Fruit fly (Drosophila melanogaster) whole organism, embryonic: Measurements from ENCODE around the gene Psn.

Source experiments
- Bgb ChIP-seq: fragments of 200-800 bp; sonication (Bioruptor generic); IDR thresholded peaks from 2 replicates; pipeline ENCODE4 v1.3.6; 2022; ENCODE audit warnings: missing biosample characterization, missing genetic modification characterization; ENCODE audit not compliant: partially characterized antibody
- Blimp-1 ChIP-seq: fragments of 200-800 bp; sonication (Bioruptor generic); optimal IDR thresholded peaks from 3 replicates; lab custom pipeline; 2018; ENCODE audit warnings: missing biosample characterization, missing genetic modification characterization, mild to moderate bottlenecking, moderate library complexity, missing genetic modification reagents
- Bteb2 ChIP-seq: fragments of 200-800 bp; sonication (Bioruptor generic); optimal IDR thresholded peaks from 2 replicates; lab custom pipeline; 2016; ENCODE audit warnings: missing biosample characterization, missing genetic modification characterization
- CG10431 ChIP-seq: fragments of 200-800 bp; sonication (Bioruptor generic); optimal IDR thresholded peaks from 3 replicates; lab custom pipeline; 2018; ENCODE audit warnings: missing biosample characterization, mild to moderate bottlenecking, missing genetic modification characterization
- CG11695 ChIP-seq: fragments of 200-800 bp; sonication (Bioruptor generic); IDR thresholded peaks from 3 replicates; pipeline ENCODE4 v1.3.6; 2022; ENCODE audit warnings: missing biosample characterization, missing genetic modification characterization
- CG12071 ChIP-seq: fragments of 200-800 bp; sonication (Bioruptor generic); optimal IDR thresholded peaks from 3 replicates; lab custom pipeline; 2018; ENCODE audit warnings: missing biosample characterization, mild to moderate bottlenecking, missing genetic modification characterization
- CG13123 ChIP-seq: fragments of 200-800 bp; sonication (Bioruptor generic); optimal IDR thresholded peaks from 2 replicates; lab custom pipeline; 2016; ENCODE audit warnings: missing biosample characterization, missing genetic modification characterization
- CG15601 ChIP-seq: fragments of 200-800 bp; sonication (Bioruptor generic); optimal IDR thresholded peaks from 3 replicates; lab custom pipeline; 2019; ENCODE audit warnings: missing biosample characterization, mild to moderate bottlenecking, missing genetic modification characterization, moderate library complexity
- CG1603 ChIP-seq: fragments of 200-800 bp; sonication (Bioruptor generic); optimal IDR thresholded peaks from 2 replicates; lab custom pipeline; 2019; ENCODE audit warnings: missing biosample characterization, mild to moderate bottlenecking, missing genetic modification characterization, moderate library complexity
- CG17568 ChIP-seq: fragments of 200-800 bp; sonication (Bioruptor generic); optimal IDR thresholded peaks from 2 replicates; lab custom pipeline; 2018; ENCODE audit warnings: missing biosample characterization, mild to moderate bottlenecking, missing genetic modification characterization, moderate library complexity
- CG17612 ChIP-seq: fragments of 200-800 bp; sonication (Bioruptor generic); IDR thresholded peaks from 2 replicates; pipeline ENCODE4 v1.3.6; 2022; ENCODE audit warnings: missing biosample characterization, missing genetic modification characterization
- CG2116 ChIP-seq: fragments of 200-800 bp; sonication (Bioruptor generic); optimal IDR thresholded peaks from 3 replicates; lab custom pipeline; 2018; ENCODE audit warnings: missing biosample characterization, mild to moderate bottlenecking, missing genetic modification characterization
- CG2712 ChIP-seq: fragments of 200-800 bp; optimal IDR thresholded peaks from 3 replicates; lab custom pipeline; 2019; ENCODE audit warnings: missing biosample characterization, mild to moderate bottlenecking, missing genetic modification characterization, moderate library complexity
- CG32532 ChIP-seq: fragments of 200-800 bp; sonication (Bioruptor generic); IDR thresholded peaks from 2 replicates; pipeline ENCODE4 v1.3.6; 2022; ENCODE audit warnings: missing biosample characterization, missing genetic modification characterization
- CG4282 ChIP-seq: fragments of 200-800 bp; sonication (Bioruptor generic); optimal IDR thresholded peaks from 2 replicates; lab custom pipeline; 2016; ENCODE audit warnings: missing biosample characterization, missing genetic modification characterization
- CG5180 ChIP-seq: fragments of 200-800 bp; sonication (Bioruptor generic); optimal IDR thresholded peaks from 3 replicates; lab custom pipeline; 2017; ENCODE audit warnings: missing biosample characterization, missing genetic modification characterization, mild to moderate bottlenecking, moderate library complexity, missing genetic modification reagents
- CG6813 ChIP-seq: fragments of 200-800 bp; sonication (Bioruptor generic); optimal IDR thresholded peaks from 2 replicates; lab custom pipeline; 2017; ENCODE audit warnings: missing biosample characterization, missing genetic modification characterization, mild to moderate bottlenecking, moderate library complexity, missing genetic modification reagents
- CG7839 ChIP-seq: fragments of 200-800 bp; sonication (Bioruptor generic); optimal IDR thresholded peaks from 3 replicates; lab custom pipeline; 2018; ENCODE audit warnings: missing biosample characterization, mild to moderate bottlenecking, missing genetic modification characterization, moderate library complexity
- CG8281 ChIP-seq: fragments of 200-800 bp; sonication (Bioruptor generic); optimal IDR thresholded peaks from 2 replicates; lab custom pipeline; 2018; ENCODE audit warnings: missing biosample characterization, mild to moderate bottlenecking, missing genetic modification characterization, moderate library complexity
- Dbx ChIP-seq: fragments of 200-800 bp; sonication (Bioruptor generic); IDR thresholded peaks from 3 replicates; pipeline ENCODE4 v1.3.6; 2022; ENCODE audit warnings: missing biosample characterization, missing genetic modification characterization
- Dll ChIP-seq: fragments of 200-800 bp; sonication (Bioruptor generic); IDR thresholded peaks from 4 replicates; pipeline ENCODE4 v1.3.6; 2022; ENCODE audit warnings: missing biosample characterization, missing genetic modification characterization; ENCODE audit not compliant: partially characterized antibody
- Dp ChIP-seq: fragments of 200-800 bp; sonication (Bioruptor generic); optimal IDR thresholded peaks from 2 replicates; lab custom pipeline; 2018; ENCODE audit warnings: missing biosample characterization, mild to moderate bottlenecking, missing genetic modification characterization, moderate library complexity
- Hr78 ChIP-seq, 2 experiments: fragments of 200-800 bp in 1 of 2; fragments of >200 bp in 1 of 2; sonication (Bioruptor generic) in 1 of 2; optimal IDR thresholded peaks; 2 replicates each; lab custom pipeline; 2017 to 2019; ENCODE audit warnings: missing biosample characterization in 2 of 2, missing genetic modification characterization in 2 of 2, mild to moderate bottlenecking in 1 of 2, moderate library complexity in 1 of 2
- Lim3 ChIP-seq: fragments of 200-800 bp; sonication (Bioruptor generic); IDR thresholded peaks from 2 replicates; pipeline ENCODE4 v1.3.6; 2022; ENCODE audit warnings: missing biosample characterization, missing genetic modification characterization
- MBD-R2 ChIP-seq: fragments of 200-800 bp; sonication (Bioruptor generic); IDR thresholded peaks from 2 replicates; pipeline ENCODE4 v1.3.6; 2022; ENCODE audit warnings: missing biosample characterization, missing genetic modification characterization
- MTF-1 ChIP-seq: fragments of 200-800 bp; sonication (Bioruptor generic); optimal IDR thresholded peaks from 2 replicates; lab custom pipeline; 2018; ENCODE audit warnings: missing biosample characterization, mild to moderate bottlenecking, missing genetic modification characterization, borderline replicate concordance
- Mrtf ChIP-seq: fragments of 200-800 bp; sonication (Bioruptor generic); IDR thresholded peaks from 3 replicates; pipeline ENCODE4 v1.3.6; 2022; ENCODE audit warnings: missing biosample characterization, missing genetic modification characterization
- Ptx1 ChIP-seq: fragments of 200-800 bp; sonication (Bioruptor generic); IDR thresholded peaks from 2 replicates; pipeline ENCODE4 v1.3.6; 2022; ENCODE audit warnings: missing biosample characterization, missing genetic modification characterization
- Sry-δ ChIP-seq: fragments of 200-800 bp; sonication (Bioruptor generic); optimal IDR thresholded peaks from 2 replicates; lab custom pipeline; 2016; ENCODE audit warnings: missing biosample characterization, missing genetic modification characterization
- Ssrp ChIP-seq: fragments of 200-800 bp; sonication (Bioruptor generic); optimal IDR thresholded peaks from 2 replicates; lab custom pipeline; 2018; ENCODE audit warnings: missing biosample characterization, mild to moderate bottlenecking, missing genetic modification characterization, moderate library complexity
- Stat92E ChIP-seq, 3 experiments: fragments of >200 bp in 2 of 3; fragments of 200-800 bp in 1 of 3; sonication (Bioruptor generic) in 1 of 3; optimal IDR thresholded peaks; 2 replicates each; lab custom pipeline; 2017 to 2019; ENCODE audit warnings: missing biosample characterization in 3 of 3, missing genetic modification characterization in 3 of 3, mild to moderate bottlenecking in 1 of 3, moderate library complexity in 1 of 3
- Usf ChIP-seq: fragments of 200-800 bp; sonication (Bioruptor generic); optimal IDR thresholded peaks from 2 replicates; lab custom pipeline; 2017; ENCODE audit warnings: missing genotype, missing biosample characterization, missing genetic modification characterization
- YL-1 ChIP-seq: fragments of 200-800 bp; sonication (Bioruptor generic); optimal IDR thresholded peaks from 3 replicates; lab custom pipeline; 2017; ENCODE audit warnings: missing biosample characterization, mild to moderate bottlenecking, missing genetic modification characterization
- aop ChIP-seq: fragments of 200-800 bp; sonication (Bioruptor generic); IDR thresholded peaks from 2 replicates; pipeline ENCODE4 v1.3.6; 2022; ENCODE audit warnings: missing biosample characterization, missing genetic modification characterization
- ase ChIP-seq: fragments of 200-800 bp; sonication (Bioruptor generic); IDR thresholded peaks from 3 replicates; pipeline ENCODE4 v1.3.6; 2022; ENCODE audit warnings: missing biosample characterization, missing genetic modification characterization
- bcd ChIP-seq: fragments of 200-800 bp; sonication (Bioruptor generic); optimal IDR thresholded peaks from 2 replicates; lab custom pipeline; 2017; ENCODE audit warnings: missing biosample characterization, mild to moderate bottlenecking, missing genetic modification characterization
- cwo ChIP-seq: fragments of 200-800 bp; sonication (Bioruptor generic); optimal IDR thresholded peaks from 3 replicates; lab custom pipeline; 2017; ENCODE audit warnings: missing biosample characterization, missing genetic modification characterization, mild to moderate bottlenecking, moderate library complexity, missing genetic modification reagents
- ems ChIP-seq: fragments of 200-800 bp; sonication (Bioruptor generic); optimal IDR thresholded peaks from 3 replicates; lab custom pipeline; 2016; ENCODE audit warnings: missing biosample characterization, missing genetic modification characterization
- gsb ChIP-seq: fragments of 200-800 bp; sonication (Bioruptor generic); IDR thresholded peaks from 2 replicates; pipeline ENCODE4 v1.3.6; 2022; ENCODE audit warnings: missing biosample characterization, missing genetic modification characterization
- kah ChIP-seq: fragments of 200-800 bp; sonication (Bioruptor generic); optimal IDR thresholded peaks from 2 replicates; lab custom pipeline; 2018; ENCODE audit warnings: missing biosample characterization, mild to moderate bottlenecking, missing genetic modification characterization
- kay ChIP-seq: fragments of 200-800 bp; sonication (Bioruptor generic); optimal IDR thresholded peaks from 2 replicates; lab custom pipeline; 2016; ENCODE audit warnings: missing biosample characterization, missing genetic modification characterization
- maf-S ChIP-seq: fragments of 200-800 bp; sonication (Bioruptor generic); optimal IDR thresholded peaks from 2 replicates; lab custom pipeline; 2016; ENCODE audit warnings: missing biosample characterization, missing genetic modification characterization
- nau ChIP-seq: fragments of 200-800 bp; sonication (Bioruptor generic); optimal IDR thresholded peaks from 3 replicates; lab custom pipeline; 2017; ENCODE audit warnings: missing biosample characterization, mild to moderate bottlenecking, missing genetic modification characterization, missing genetic modification reagents
- nmo ChIP-seq: fragments of 200-800 bp; sonication (Bioruptor generic); optimal IDR thresholded peaks from 2 replicates; lab custom pipeline; 2018; ENCODE audit warnings: missing biosample characterization, mild to moderate bottlenecking, missing genetic modification characterization, moderate library complexity
- org-1 ChIP-seq: fragments of 200-800 bp; sonication (Bioruptor generic); optimal IDR thresholded peaks from 2 replicates; lab custom pipeline; 2017; ENCODE audit warnings: missing biosample characterization, missing genetic modification characterization
- psq ChIP-seq: fragments of 200-800 bp; sonication (Bioruptor generic); optimal IDR thresholded peaks from 2 replicates; lab custom pipeline; 2017; ENCODE audit warnings: missing biosample characterization, missing genetic modification characterization
- repo ChIP-seq: fragments of 200-800 bp; sonication (Bioruptor generic); optimal IDR thresholded peaks from 2 replicates; lab custom pipeline; 2016; ENCODE audit warnings: missing biosample characterization, missing genetic modification characterization
- sens ChIP-seq: fragments of 200-800 bp; sonication (Bioruptor generic); peaks from one replicate; lab custom pipeline; 2016; ENCODE audit warnings: missing biosample characterization, missing genetic modification characterization
- twi ChIP-seq: fragments of 200-800 bp; optimal IDR thresholded peaks from 2 replicates; lab custom pipeline; 2019; ENCODE audit warnings: missing biosample characterization, mild to moderate bottlenecking, missing genetic modification characterization, moderate library complexity

Psn gene

DNA sequence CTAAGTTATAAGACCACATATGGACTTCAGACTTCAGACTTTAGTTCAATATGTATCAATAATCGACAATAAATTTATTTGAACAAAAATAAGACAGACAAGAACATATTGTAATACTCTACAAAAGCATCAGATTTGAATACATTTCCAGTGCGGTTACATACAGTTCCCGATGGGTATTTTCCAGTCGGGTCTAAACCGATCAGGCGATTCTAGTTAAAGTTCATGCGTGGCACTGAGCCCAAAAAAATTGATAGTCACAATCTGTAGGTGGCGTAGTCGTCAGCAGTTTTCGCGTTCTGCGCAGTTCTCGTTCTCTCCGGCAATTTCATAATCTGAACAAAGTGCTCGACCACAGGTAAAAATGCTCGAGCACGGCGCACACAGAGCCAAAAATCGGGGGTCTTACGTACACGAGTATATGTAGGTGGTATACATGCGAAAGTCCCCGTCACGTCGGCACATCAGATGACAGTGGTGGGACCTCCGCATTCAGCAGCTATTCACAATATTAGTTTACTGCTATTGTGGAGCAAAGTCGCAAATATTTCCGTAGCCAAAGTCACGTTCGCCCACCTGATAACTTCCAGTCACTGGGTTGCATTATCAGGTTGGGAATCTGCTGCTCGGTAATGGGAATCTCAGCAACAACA, 36.9 kb upstream of the Psn start (continued):
- no peak for TF ChIP-seq CG17568
- no peak for TF ChIP-seq CG5180 (GFP tag; lab: Kevin White, UChicago)
- no peak for TF ChIP-seq Blimp-1 (GFP tag; lab: Kevin White, UChicago)
- TF ChIP-seq CG12071, result peak; percentile 36
- TF ChIP-seq Sry-δ (GFP tag; lab: Kevin White, UChicago), result no peak
- no peak for TF ChIP-seq CG6813 (GFP tag; lab: Kevin White, UChicago)
- no peak for TF ChIP-seq maf-S
- no peak for TF ChIP-seq Dll (GFP tag; lab: Robert Waterston, UW)
- 0 out of 3 replicates have a peak, but pooled peaks have one; percentile 37 for TF ChIP-seq Mrtf
- peak; percentile 61 for TF ChIP-seq Bteb2
- no peak for TF ChIP-seq CG13123 (GFP tag; lab: Kevin White, UChicago)
- TF ChIP-seq CG2712 (tag; lab: Kevin White, UChicago), result peak; percentile 33
- peak; percentile 12 for TF ChIP-seq ems
- no peak for TF ChIP-seq CG17612 (GFP tag; lab: Robert Waterston, UW)
- no peak for TF ChIP-seq Ssrp (tag; lab: Kevin White, UChicago)
- TF ChIP-seq Bgb (GFP tag; lab: Robert Waterston, UW), result no peak; the same call in 1 of the 2 replicates
- no peak for TF ChIP-seq kay (GFP tag; lab: Kevin White, UChicago)
- TF ChIP-seq gsb, result 0 out of 2 replicates have a peak, but pooled peaks have one; percentile 21
- peak; percentile 12 for TF ChIP-seq CG8281 (tag; lab: Kevin White, UChicago)
- TF ChIP-seq CG10431 (GFP tag; lab: Kevin White, UChicago), result peak; percentile 63
- peak; percentile 85 for TF ChIP-seq cwo (GFP tag; lab: Kevin White, UChicago)
- no peak for TF ChIP-seq Lim3 (GFP tag; lab: Robert Waterston, UW)
- TF ChIP-seq Usf (GFP tag; lab: Kevin White, UChicago), result peak; percentile 1
- TF ChIP-seq ase (GFP tag; lab: Robert Waterston, UW), result no peak
- TF ChIP-seq Stat92E (GFP tag; optimal IDR thresholded peaks at IDR 0.05; lab: Kevin White, UChicago), result no peak
- TF ChIP-seq aop (GFP tag; lab: Robert Waterston, UW), result no peak; the same call in 1 of the 2 replicates
- peak; percentile 42; the same call in 1 of the 2 replicates for TF ChIP-seq MBD-R2 (GFP tag; lab: Robert Waterston, UW)
- 0 out of 3 replicates have a peak, but pooled peaks have one; percentile 46 for TF ChIP-seq Dbx (GFP tag; lab: Robert Waterston, UW)
- peak; percentile 53 for TF ChIP-seq bcd
- TF ChIP-seq repo (GFP tag; lab: Kevin White, UChicago), result no peak
- TF ChIP-seq Dp (GFP tag; lab: Kevin White, UChicago), result no peak
- peak; percentile 69 for TF ChIP-seq CG32532 (GFP tag; lab: Robert Waterston, UW)
- no peak for TF ChIP-seq CG1603 (tag; lab: Kevin White, UChicago)
- TF ChIP-seq Hr78 (GFP tag; optimal IDR thresholded peaks at IDR 0.05; lab: Kevin White, UChicago), result no peak
- TF ChIP-seq Ptx1 (GFP tag; lab: Robert Waterston, UW), result peak; percentile 49
- no peak for TF ChIP-seq kah (GFP tag; lab: Kevin White, UChicago)
- no peak for TF ChIP-seq psq (GFP tag; lab: Kevin White, UChicago)
- peak; percentile 6 for TF ChIP-seq YL-1 (GFP tag; lab: Kevin White, UChicago)
- no peak for TF ChIP-seq org-1 (GFP tag; lab: Kevin White, UChicago)
- TF ChIP-seq CG15601 (tag; lab: Kevin White, UChicago), result no peak
- TF ChIP-seq twi (tag; lab: Kevin White, UChicago), result no peak
- TF ChIP-seq nau (GFP tag; lab: Kevin White, UChicago), result no peak
- no peak for TF ChIP-seq CG4282 (GFP tag; lab: Kevin White, UChicago)
- TF ChIP-seq CG2116, result no peak
- TF ChIP-seq sens, result peak; percentile 52
- TF ChIP-seq CG11695, result peak; percentile 46; the same call in 1 of the 3 replicates
- peak; percentile 33 for TF ChIP-seq nmo (GFP tag; lab: Kevin White, UChicago)
- TF ChIP-seq CG7839 (tag; lab: Kevin White, UChicago), result peak; percentile 63
- TF ChIP-seq MTF-1 (GFP tag; lab: Kevin White, UChicago), result no peak
